Fruit fly (Drosophila melanogaster): ENCODE data around the gene Eig71Ej.

Eig71Ej gene

DNA sequence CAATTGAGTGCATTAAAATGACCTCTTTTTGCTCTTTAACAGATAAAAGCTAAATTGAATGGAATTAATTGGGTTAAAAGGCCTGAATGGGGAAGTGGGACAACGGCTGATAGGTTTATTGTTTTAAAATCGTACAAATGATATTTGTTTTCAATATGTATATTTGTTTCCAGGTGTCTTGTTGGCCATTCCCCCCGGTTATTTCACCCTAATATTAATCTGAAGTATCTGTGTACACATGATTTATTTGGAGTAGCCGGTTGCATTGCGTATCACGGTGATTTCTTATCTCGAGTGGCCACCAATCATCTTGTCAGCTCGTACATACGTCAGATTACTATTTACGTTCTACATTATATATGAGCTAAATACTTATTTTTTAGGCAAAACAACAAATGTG is 24.5 kb downstream of the Eig71Ej start:
- TF ChIP-seq Mnt (GFP tag; optimal IDR thresholded peaks at IDR 0.05) = no peak
- no peak for TF ChIP-seq tj (GFP tag; optimal IDR thresholded peaks at IDR 0.05)
- TF ChIP-seq cic (GFP tag; optimal IDR thresholded peaks at IDR 0.05) = peak; percentile 69
- no peak for TF ChIP-seq CG11617 (GFP tag; optimal IDR thresholded peaks at IDR 0.05)
- no peak for TF ChIP-seq cnc (optimal IDR thresholded peaks at IDR 0.05)
- TF ChIP-seq CG33017 (tag; optimal IDR thresholded peaks at IDR 0.05) = peak; percentile 12
- TF ChIP-seq CG7045 (GFP tag; optimal IDR thresholded peaks at IDR 0.05) = no peak
- no peak for TF ChIP-seq CG1620 (GFP tag; optimal IDR thresholded peaks at IDR 0.05)
- TF ChIP-seq CG7101 (tag; optimal IDR thresholded peaks at IDR 0.05) = no peak
- TF ChIP-seq ovo (GFP tag; optimal IDR thresholded peaks at IDR 0.05) = no peak
- no peak for TF ChIP-seq CG5204 (GFP tag; optimal IDR thresholded peaks at IDR 0.05)
- no peak for TF ChIP-seq toe (GFP tag; optimal IDR thresholded peaks at IDR 0.05)
- no peak for TF ChIP-seq bab1 (GFP tag; optimal IDR thresholded peaks at IDR 0.05)
- TF ChIP-seq Crg-1 (GFP tag; optimal IDR thresholded peaks at IDR 0.05) = no peak
- no peak for TF ChIP-seq CG14711 (tag; optimal IDR thresholded peaks at IDR 0.05)

DNA sequence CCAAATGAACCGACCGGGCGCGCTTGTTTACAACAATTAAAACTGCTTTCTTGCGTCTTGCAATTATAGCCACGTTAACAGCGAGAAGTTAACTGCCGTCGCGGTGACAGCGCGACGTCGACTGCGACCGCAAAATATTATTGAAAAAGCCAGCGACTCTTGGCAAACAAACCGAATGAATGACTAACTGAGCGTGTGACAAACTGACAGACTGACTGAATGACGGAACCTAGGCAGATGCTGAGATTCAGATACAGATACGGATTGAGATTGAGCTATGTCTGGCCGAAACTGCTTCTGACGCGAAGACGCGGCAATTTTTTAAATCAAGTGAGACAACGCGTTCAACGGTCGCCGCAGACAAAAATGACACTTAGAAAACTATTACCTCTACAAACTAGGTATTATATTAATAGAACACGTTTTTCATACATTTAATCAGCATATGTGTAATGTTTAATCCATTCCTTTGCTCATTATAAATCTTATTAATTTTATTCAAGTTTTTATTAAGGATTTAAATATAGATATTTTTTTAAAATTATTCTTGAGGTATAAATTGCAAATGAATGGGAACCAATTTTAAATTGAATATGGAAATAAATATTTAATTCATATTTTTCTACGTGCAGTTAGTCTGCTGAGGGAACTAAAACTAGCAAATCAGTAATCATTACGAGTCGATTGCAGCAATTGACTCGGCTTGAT is 26.3 kb downstream of the Eig71Ej start:
- TF ChIP-seq cnc (optimal IDR thresholded peaks at IDR 0.05) (no peak), CG5204 (GFP tag; optimal IDR thresholded peaks at IDR 0.05) (peak; percentile 1), CG7101 (tag; optimal IDR thresholded peaks at IDR 0.05) (peak; percentile 72), Crg-1 (GFP tag; optimal IDR thresholded peaks at IDR 0.05) (no peak), CG33017 (tag; optimal IDR thresholded peaks at IDR 0.05) (peak; percentile 78), cic (GFP tag; optimal IDR thresholded peaks at IDR 0.05) (peak; percentile 28), CG11617 (GFP tag; optimal IDR thresholded peaks at IDR 0.05) (peak; percentile 25), CG7045 (GFP tag; optimal IDR thresholded peaks at IDR 0.05) (peak; percentile 13), ovo (GFP tag; optimal IDR thresholded peaks at IDR 0.05) (no peak), CG12768 (GFP tag; optimal IDR thresholded peaks at IDR 0.05) (peak; percentile 10), CG14711 (tag; optimal IDR thresholded peaks at IDR 0.05) (peak; percentile 62)

DNA sequence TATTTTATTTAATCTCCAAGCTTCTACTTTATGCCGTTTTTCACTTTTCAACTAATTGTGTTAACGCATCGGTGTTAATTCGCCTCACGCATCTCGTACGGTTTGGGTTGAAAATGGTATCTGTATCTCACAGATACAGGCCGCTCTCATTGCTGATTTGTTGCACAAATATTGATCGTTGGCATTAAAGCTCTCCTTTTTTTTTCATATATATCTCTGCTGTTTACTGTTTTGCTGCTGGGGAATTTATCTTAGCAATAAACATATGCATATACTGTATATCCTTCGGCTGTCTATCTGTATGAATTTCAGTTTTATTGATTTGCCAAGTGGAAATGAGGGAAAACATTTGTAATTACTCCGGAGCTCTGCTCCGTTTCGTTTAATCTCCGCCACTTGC is 28.2 kb downstream of the Eig71Ej start:
- TF ChIP-seq CG1620 (GFP tag; optimal IDR thresholded peaks at IDR 0.05) (no peak), CG7101 (tag; optimal IDR thresholded peaks at IDR 0.05) (peak; percentile 5), kay (GFP tag; ENCODE audit: borderline replicate concordance) (peak; percentile 23)

DNA sequence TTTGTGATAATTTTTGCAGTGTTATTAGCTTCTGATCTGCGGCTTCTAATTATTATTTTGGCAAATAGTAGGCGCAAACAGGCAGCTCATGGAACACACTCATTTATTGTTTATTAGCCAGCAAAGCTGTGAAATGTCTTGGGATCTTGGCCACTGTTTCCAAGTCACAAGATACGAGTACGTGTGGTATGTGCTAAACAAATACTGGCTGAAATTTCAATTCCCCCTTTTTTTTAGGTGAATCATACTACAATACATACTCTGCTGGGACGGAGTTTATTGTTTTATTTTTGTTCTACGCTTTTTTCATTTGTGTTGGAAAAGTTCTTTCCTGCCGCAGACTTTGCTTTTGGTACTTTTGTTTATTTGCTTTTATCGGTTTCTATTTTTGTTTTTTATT is 29.7 kb downstream of the Eig71Ej start:
- TF ChIP-seq CG7045 (GFP tag; optimal IDR thresholded peaks at IDR 0.05) = no peak
- TF ChIP-seq toe (GFP tag; optimal IDR thresholded peaks at IDR 0.05) = no peak
- TF ChIP-seq pad (GFP tag; optimal IDR thresholded peaks at IDR 0.05) = no peak
- TF ChIP-seq Crg-1 (GFP tag; optimal IDR thresholded peaks at IDR 0.05) = no peak
- TF ChIP-seq CG14711 (tag; optimal IDR thresholded peaks at IDR 0.05) = no peak
- no peak for TF ChIP-seq ovo (GFP tag; optimal IDR thresholded peaks at IDR 0.05)
- no peak for TF ChIP-seq CG12768 (GFP tag; optimal IDR thresholded peaks at IDR 0.05)
- TF ChIP-seq Hr96 (GFP tag; optimal IDR thresholded peaks at IDR 0.05) = no peak
- TF ChIP-seq CG7101 (tag; optimal IDR thresholded peaks at IDR 0.05) = no peak
- TF ChIP-seq Clk (GFP tag; optimal IDR thresholded peaks at IDR 0.05) = no peak
- TF ChIP-seq cnc (optimal IDR thresholded peaks at IDR 0.05) = no peak
- TF ChIP-seq kay (GFP tag; ENCODE audit: borderline replicate concordance) = no peak

DNA sequence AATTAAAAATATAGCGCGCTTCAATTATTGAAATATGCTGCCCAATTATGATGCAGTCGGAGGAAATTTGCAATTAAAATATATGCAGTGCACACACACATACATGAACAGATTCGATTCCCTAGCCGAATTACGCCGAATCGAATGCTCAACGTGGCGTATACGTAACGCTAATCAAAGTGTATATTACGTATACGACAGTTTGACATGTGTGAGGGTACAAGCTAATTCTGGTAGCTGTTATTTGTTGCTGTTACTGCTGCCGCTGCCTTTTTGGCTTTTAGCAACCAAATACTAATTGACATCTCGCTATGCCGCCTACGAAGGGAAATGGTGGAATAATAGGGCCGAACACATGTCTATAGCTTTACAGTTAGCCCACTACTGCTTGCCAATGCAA is 33.5 kb downstream of the Eig71Ej start:
- TF ChIP-seq CG7045 (GFP tag; optimal IDR thresholded peaks at IDR 0.05) (no peak), kay (GFP tag; ENCODE audit: borderline replicate concordance) (peak; percentile 61)

DNA sequence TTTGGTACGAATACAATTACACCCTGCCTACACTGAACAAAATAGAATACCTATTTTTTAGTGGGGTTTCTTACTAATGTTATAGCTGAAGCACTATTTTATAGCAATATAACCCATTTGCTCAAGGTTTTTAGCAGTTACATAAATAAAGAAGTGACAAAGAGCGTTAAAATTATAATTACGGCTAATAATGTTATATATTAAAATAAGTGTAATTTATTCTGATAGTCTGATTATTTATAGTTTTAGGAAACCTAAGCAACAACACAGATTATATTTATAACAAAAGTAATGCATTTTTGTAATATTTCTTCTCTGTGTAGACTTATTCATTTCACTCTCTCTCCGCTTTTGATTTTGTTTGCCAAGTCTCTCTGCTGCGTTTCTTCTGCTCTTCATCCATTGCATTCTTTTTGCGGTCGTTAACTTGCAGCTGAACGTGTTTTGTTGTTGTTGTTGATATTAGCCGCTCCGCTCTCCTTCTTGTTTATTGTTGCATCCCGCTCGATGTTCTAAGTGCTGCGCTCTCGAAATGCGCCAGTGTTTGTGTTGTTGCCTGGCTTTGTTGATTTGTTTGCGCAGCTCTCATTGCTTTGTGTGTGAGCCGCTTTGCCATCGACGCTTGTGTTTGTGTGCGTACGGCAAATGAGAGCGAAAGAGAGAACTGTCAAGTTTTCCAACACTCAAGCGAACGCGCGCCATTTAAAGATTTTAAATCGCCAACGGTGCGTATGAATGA is 35.0 kb downstream of the Eig71Ej start:
- TF ChIP-seq tj (GFP tag; optimal IDR thresholded peaks at IDR 0.05) (peak; percentile 65), Crg-1 (GFP tag; optimal IDR thresholded peaks at IDR 0.05) (no peak), ovo (GFP tag; optimal IDR thresholded peaks at IDR 0.05) (peak; percentile 57), CG11617 (GFP tag; optimal IDR thresholded peaks at IDR 0.05) (peak; percentile 93), toe (GFP tag; optimal IDR thresholded peaks at IDR 0.05) (peak; percentile 47), cnc (optimal IDR thresholded peaks at IDR 0.05) (no peak), Hr96 (GFP tag; optimal IDR thresholded peaks at IDR 0.05) (peak; percentile 22), CG12768 (GFP tag; optimal IDR thresholded peaks at IDR 0.05) (peak; percentile 75), pad (GFP tag; optimal IDR thresholded peaks at IDR 0.05) (peak; percentile 77), Clk (GFP tag; optimal IDR thresholded peaks at IDR 0.05) (peak; percentile 52), CG14711 (tag; optimal IDR thresholded peaks at IDR 0.05) (peak; percentile 88), CG5204 (GFP tag; optimal IDR thresholded peaks at IDR 0.05) (peak; percentile 82), Mnt (GFP tag; optimal IDR thresholded peaks at IDR 0.05) (peak; percentile 51), CG33017 (tag; optimal IDR thresholded peaks at IDR 0.05) (peak; percentile 93), bab1 (GFP tag; optimal IDR thresholded peaks at IDR 0.05) (peak; percentile 95), CG7101 (tag; optimal IDR thresholded peaks at IDR 0.05) (peak; percentile 92), kay (GFP tag; ENCODE audit: borderline replicate concordance) (peak; percentile 75), cic (GFP tag; optimal IDR thresholded peaks at IDR 0.05) (no peak), CG1620 (GFP tag; optimal IDR thresholded peaks at IDR 0.05) (peak; percentile 52), CG7045 (GFP tag; optimal IDR thresholded peaks at IDR 0.05) (peak; percentile 86)
